Worm (Caenorhabditis elegans): ENCODE results near the gene mex-5.

DNA sequence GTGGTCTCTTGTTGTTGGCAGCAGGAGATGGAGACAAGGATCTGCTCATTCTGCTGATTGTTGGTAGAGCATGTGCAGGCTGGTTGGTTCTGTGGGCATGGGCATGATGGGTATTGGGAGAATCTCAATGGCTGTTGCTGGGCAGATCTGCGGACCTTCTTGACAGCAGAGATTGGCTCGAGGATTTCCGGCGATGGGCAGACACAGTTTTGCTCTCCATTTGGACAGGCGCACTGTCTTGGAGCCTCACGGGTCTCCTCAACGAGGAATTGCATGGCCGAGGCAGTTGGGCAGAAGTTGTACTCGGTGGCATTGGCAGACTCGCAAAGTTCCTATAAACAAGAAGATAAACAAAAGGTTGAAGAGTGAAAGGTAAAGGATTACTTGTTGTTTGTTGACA lies 23.0 kb upstream of the mex-5 start:
- TF ChIP-seq hrde-1 (tag; optimal IDR thresholded peaks at IDR 0.05; ENCODE audit: borderline replicate concordance) (no peak), ztf-28 (GFP tag; IDR thresholded peaks at IDR 0.05) (no peak), snpc-4 (GFP tag; optimal IDR thresholded peaks at IDR 0.05) (no peak), snpc-4 (tag; optimal IDR thresholded peaks at IDR 0.05) (no peak), sea-2 (GFP tag; IDR thresholded peaks at IDR 0.05) (no peak)
